Fruit fly (Drosophila melanogaster): ENCODE results near the gene Surf6.
A peak's percentile ranks its signal among the peaks of the same experiment; 100 is the strongest.

Surf6 gene

dm6 chr3R:19863979-19864775, 40.5 kb downstream of the Surf6 start, which contains the start of the genes CG4572 and CG4686 (continued):
- no peak for TF ChIP-seq CkIIα-i1 (GFP tag; IDR thresholded peaks at IDR 0.05)
- peak; percentile 78 for TF ChIP-seq CG18599 (GFP tag; optimal IDR thresholded peaks at IDR 0.05)
- peak; percentile 82 for TF ChIP-seq zfh2 (GFP tag; optimal IDR thresholded peaks at IDR 0.05)
- TF ChIP-seq tap (tag; optimal IDR thresholded peaks at IDR 0.05): no peak
- peak; percentile 70 for TF ChIP-seq croc (GFP tag; conservative IDR thresholded peaks at IDR 0.05)
- TF ChIP-seq CG12071 (GFP tag; optimal IDR thresholded peaks at IDR 0.05): peak; percentile 51
- TF ChIP-seq NC2β (GFP tag; optimal IDR thresholded peaks at IDR 0.05): peak; percentile 67
- TF ChIP-seq sisA (GFP tag; IDR thresholded peaks at IDR 0.05): peak; percentile 61
- TF ChIP-seq Opbp (GFP tag; IDR thresholded peaks at IDR 0.05; ENCODE audit: partially characterized antibody): no peak
- TF ChIP-seq CG3163 (GFP tag; optimal IDR thresholded peaks at IDR 0.05): peak; percentile 57
- peak; percentile 70 for TF ChIP-seq CG15601 (tag; optimal IDR thresholded peaks at IDR 0.05)
- no peak for TF ChIP-seq CG5180 (GFP tag; optimal IDR thresholded peaks at IDR 0.05)
- TF ChIP-seq sd (tag; optimal IDR thresholded peaks at IDR 0.05): no peak
- TF ChIP-seq Taf1 (GFP tag; IDR thresholded peaks at IDR 0.05): peak; percentile 6; the same call in 1 of the 2 replicates
- peak; percentile 55 for TF ChIP-seq E2f2 (GFP tag; IDR thresholded peaks at IDR 0.05)
- peak; percentile 70 for TF ChIP-seq pnt (GFP tag; optimal IDR thresholded peaks at IDR 0.05)
- peak; percentile 80 for TF ChIP-seq mam (GFP tag; optimal IDR thresholded peaks at IDR 0.05)
- TF ChIP-seq Atf3 (GFP tag; optimal IDR thresholded peaks at IDR 0.05): peak; percentile 55
- peak; percentile 39; the same call in 1 of the 3 replicates for TF ChIP-seq CG11560 (tag; IDR thresholded peaks at IDR 0.05)
- no peak for TF ChIP-seq CG12299 (tag; optimal IDR thresholded peaks at IDR 0.05)
- no peak for TF ChIP-seq ash1 (GFP tag; optimal IDR thresholded peaks at IDR 0.05)
- no peak for TF ChIP-seq Hand (GFP tag; optimal IDR thresholded peaks at IDR 0.05)
- TF ChIP-seq Sox100B (GFP tag; optimal IDR thresholded peaks at IDR 0.05): no peak
- peak; percentile 32 for TF ChIP-seq gsb-n (tag; optimal IDR thresholded peaks at IDR 0.05)
- TF ChIP-seq exex (tag; optimal IDR thresholded peaks at IDR 0.05): peak; percentile 51
- TF ChIP-seq BtbVII (GFP tag; optimal IDR thresholded peaks at IDR 0.05): peak; percentile 53
- peak; percentile 42; the same call in 1 of the 2 replicates for TF ChIP-seq CG14014 (GFP tag; IDR thresholded peaks at IDR 0.05)
- TF ChIP-seq Xrp1 (GFP tag; IDR thresholded peaks at IDR 0.05): peak; percentile 71
- TF ChIP-seq CG13775 (GFP tag; optimal IDR thresholded peaks at IDR 0.05): peak; percentile 74
- no peak for TF ChIP-seq pita (GFP tag; optimal IDR thresholded peaks at IDR 0.05)
- peak; percentile 58; the same call in 1 of the 3 replicates for TF ChIP-seq jigr1 (GFP tag; IDR thresholded peaks at IDR 0.05)
- TF ChIP-seq CG17361 (GFP tag; IDR thresholded peaks at IDR 0.05): peak; percentile 96
- no peak for TF ChIP-seq hb (GFP tag; IDR thresholded peaks at IDR 0.05; ENCODE audit: partially characterized antibody)
- peak; percentile 38 for TF ChIP-seq CG4707 (GFP tag; optimal IDR thresholded peaks at IDR 0.05)
- TF ChIP-seq CG6854 (GFP tag; optimal IDR thresholded peaks at IDR 0.05): no peak
- TF ChIP-seq CG7745 (tag; optimal IDR thresholded peaks at IDR 0.05): no peak
- no peak for TF ChIP-seq hth (optimal IDR thresholded peaks at IDR 0.05)
- TF ChIP-seq HmgD (GFP tag; optimal IDR thresholded peaks at IDR 0.05): peak; percentile 63
- peak; percentile 61 for TF ChIP-seq Mad (GFP tag; optimal IDR thresholded peaks at IDR 0.05)
- peak; percentile 65 for TF ChIP-seq ase (GFP tag; IDR thresholded peaks at IDR 0.05)
- peak; percentile 54 for TF ChIP-seq CG16815 (GFP tag; optimal IDR thresholded peaks at IDR 0.05)
- peak; percentile 81 for TF ChIP-seq ind (GFP tag; optimal IDR thresholded peaks at IDR 0.05)
- peak; percentile 94 for TF ChIP-seq bab2 (GFP tag; optimal IDR thresholded peaks at IDR 0.05)
- peak; percentile 87 for TF ChIP-seq Rfx (GFP tag; IDR thresholded peaks at IDR 0.05)
- TF ChIP-seq CG1603 (tag; optimal IDR thresholded peaks at IDR 0.05): no peak
- TF ChIP-seq CG4820 (GFP tag; optimal IDR thresholded peaks at IDR 0.05): peak; percentile 69
- peak; percentile 70 for TF ChIP-seq Antp (GFP tag; optimal IDR thresholded peaks at IDR 0.05)
- no peak for TF ChIP-seq nau (GFP tag; optimal IDR thresholded peaks at IDR 0.05)
- peak; percentile 85 for TF ChIP-seq CG34422 (GFP tag; IDR thresholded peaks at IDR 0.05)
- peak; percentile 68 for TF ChIP-seq CG18619 (GFP tag; optimal IDR thresholded peaks at IDR 0.05)
